Worm (Caenorhabditis elegans): ENCODE measurements around the gene glr-7.

DNA sequence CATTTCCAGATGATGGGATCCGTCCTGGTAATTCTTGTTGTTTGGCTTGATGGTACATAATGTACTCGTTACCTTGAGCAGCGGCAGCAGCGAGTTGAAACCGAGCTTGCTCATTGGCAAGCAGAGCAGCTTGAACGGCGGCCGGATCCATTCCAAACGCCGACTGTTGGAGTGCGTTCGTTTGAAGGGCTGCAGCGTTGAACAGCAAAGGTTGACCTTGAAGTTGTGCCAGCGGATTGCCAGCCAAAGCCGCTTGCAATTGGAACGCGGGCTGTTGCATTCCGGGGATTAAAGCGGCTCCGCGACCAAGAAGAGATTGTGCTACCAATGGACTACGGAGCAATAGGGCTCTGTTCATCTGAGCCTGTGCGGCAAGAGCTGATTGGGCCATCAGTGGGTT, 26.5 kb upstream of the glr-7 start:
- no peak for TF ChIP-seq nhr-232 (tag; optimal IDR thresholded peaks at IDR 0.05)
- TF ChIP-seq nfya-1 (tag; optimal IDR thresholded peaks at IDR 0.05): no peak
- TF ChIP-seq tbx-7 (tag; optimal IDR thresholded peaks at IDR 0.05): no peak
- no peak for TF ChIP-seq ceh-24 (tag; optimal IDR thresholded peaks at IDR 0.05)
- no peak for TF ChIP-seq unc-3 (GFP tag; conservative IDR thresholded peaks at IDR 0.05)
- no peak for TF ChIP-seq unc-3 (tag; optimal IDR thresholded peaks at IDR 0.05)
- no peak for TF ChIP-seq sox-2 (GFP tag; IDR thresholded peaks at IDR 0.05)
- TF ChIP-seq eyg-1 (tag; optimal IDR thresholded peaks at IDR 0.05): no peak
- TF ChIP-seq fax-1 (tag; optimal IDR thresholded peaks at IDR 0.05): no peak
- TF ChIP-seq rnt-1 (tag; optimal IDR thresholded peaks at IDR 0.05): no peak
